Worm (Caenorhabditis elegans) whole organism, L2 larva: ENCODE data around the gene lron-7.

Experiments
- C34F6.9 ChIP-seq: fragments of 150-350 bp; optimal IDR thresholded peaks from 2 replicates; lab custom pipeline; 2014; ENCODE audit warnings: missing biosample characterization, missing genetic modification characterization
- F13H6.1 ChIP-seq: sonication (generic microtip); optimal IDR thresholded peaks from 2 replicates; lab custom pipeline; 2016; ENCODE audit warnings: missing genetic modification characterization, missing compliant biosample characterization
- R02D3.7 ChIP-seq: fragments of 150-350 bp; optimal IDR thresholded peaks from 2 replicates; lab custom pipeline; 2014; ENCODE audit warnings: missing biosample characterization, missing genetic modification characterization
- Y55F3AM.14 ChIP-seq: fragments of 200-800 bp; sonication (Bioruptor generic); optimal IDR thresholded peaks from 2 replicates; lab custom pipeline; 2018; ENCODE audit warnings: mild to moderate bottlenecking, missing genetic modification characterization, missing compliant biosample characterization
- ZK546.5 ChIP-seq: sonication (generic microtip); optimal IDR thresholded peaks from 2 replicates; lab custom pipeline; 2017; ENCODE audit warnings: missing biosample characterization, missing genetic modification characterization
- alr-1 ChIP-seq: fragments of 150-350 bp; optimal IDR thresholded peaks from 2 replicates; lab custom pipeline; 2014; ENCODE audit warnings: missing biosample characterization, missing genetic modification characterization
- ama-1 ChIP-seq: fragments of 150-350 bp; optimal IDR thresholded peaks from 2 replicates; lab custom pipeline; 2018; ENCODE audit warnings: inconsistent platforms
- ceh-16 ChIP-seq: fragments of 150-350 bp; optimal IDR thresholded peaks from 2 replicates; lab custom pipeline; 2014; ENCODE audit warnings: missing biosample characterization, missing genetic modification characterization
- ceh-82 ChIP-seq: fragments of 150-350 bp; optimal IDR thresholded peaks from 2 replicates; lab custom pipeline; 2014; ENCODE audit warnings: missing biosample characterization, missing genetic modification characterization
- dmd-4 ChIP-seq: sonication (generic microtip); optimal IDR thresholded peaks from 2 replicates; lab custom pipeline; 2017; ENCODE audit warnings: missing biosample characterization, missing genetic modification characterization
- egl-27 ChIP-seq: sonication (generic microtip); optimal IDR thresholded peaks from 3 replicates; lab custom pipeline; 2017; ENCODE audit warnings: missing biosample characterization, missing genetic modification reagents, missing genetic modification characterization
- elt-1 ChIP-seq: fragments of 150-350 bp; optimal IDR thresholded peaks from 2 replicates; lab custom pipeline; 2014; ENCODE audit warnings: missing biosample characterization, missing genetic modification characterization
- elt-3 ChIP-seq: sonication (generic microtip); optimal IDR thresholded peaks from 2 replicates; lab custom pipeline; 2017; ENCODE audit warnings: missing biosample characterization, missing genetic modification characterization
- fos-1 ChIP-seq: fragments of 150-350 bp; optimal IDR thresholded peaks from 2 replicates; lab custom pipeline; 2014; ENCODE audit warnings: missing biosample characterization, missing genetic modification characterization
- gmeb-1 ChIP-seq: fragments of 150-350 bp; optimal IDR thresholded peaks from 2 replicates; lab custom pipeline; 2014; ENCODE audit warnings: missing biosample characterization, missing genetic modification characterization
- lin-13 ChIP-seq: fragments of 150-350 bp; optimal IDR thresholded peaks from 2 replicates; lab custom pipeline; 2014; ENCODE audit warnings: missing biosample characterization, missing genetic modification reagents, missing genetic modification characterization
- lin-39 ChIP-seq: fragments of 150-350 bp; optimal IDR thresholded peaks from 2 replicates; lab custom pipeline; 2014; ENCODE audit warnings: missing biosample characterization, missing genetic modification reagents, missing genetic modification characterization
- lsy-2 ChIP-seq, 2 experiments: fragments of 150-350 bp in 1 of 2; sonication (generic microtip) in 1 of 2; optimal IDR thresholded peaks; 2 replicates each; lab custom pipeline; 2014 to 2017; ENCODE audit warnings: missing biosample characterization in 2 of 2, missing genetic modification characterization in 2 of 2
- mab-5 ChIP-seq: fragments of 150-350 bp; optimal IDR thresholded peaks from 2 replicates; lab custom pipeline; 2014; ENCODE audit warnings: missing biosample characterization, missing genetic modification characterization
- mbf-1 ChIP-seq: sonication (generic microtip); optimal IDR thresholded peaks from 2 replicates; lab custom pipeline; 2017; ENCODE audit warnings: missing biosample characterization, missing genetic modification characterization
- mdl-1 ChIP-seq, 2 experiments: fragments of 150-350 bp in 1 of 2; sonication (generic microtip) in 1 of 2; optimal IDR thresholded peaks; 2 replicates each; lab custom pipeline; 2017; ENCODE audit warnings: missing biosample characterization in 2 of 2, missing genetic modification characterization in 2 of 2
- nhr-10 ChIP-seq: sonication (generic microtip); optimal IDR thresholded peaks from 2 replicates; lab custom pipeline; 2017; ENCODE audit warnings: missing biosample characterization, missing genetic modification characterization
- nhr-12 ChIP-seq: fragments of 150-350 bp; optimal IDR thresholded peaks from 2 replicates; lab custom pipeline; 2014; ENCODE audit warnings: missing biosample characterization, missing genetic modification characterization
- nhr-129 ChIP-seq: fragments of 150-350 bp; optimal IDR thresholded peaks from 2 replicates; lab custom pipeline; 2014; ENCODE audit warnings: missing biosample characterization, missing genetic modification characterization
- nhr-23 ChIP-seq: fragments of 150-350 bp; optimal IDR thresholded peaks from 2 replicates; lab custom pipeline; 2014; ENCODE audit warnings: missing biosample characterization, missing genetic modification reagents, missing genetic modification characterization
- nhr-237 ChIP-seq: fragments of 150-350 bp; optimal IDR thresholded peaks from 2 replicates; lab custom pipeline; 2014; ENCODE audit warnings: missing biosample characterization, missing genetic modification characterization
- nhr-6 ChIP-seq: fragments of 150-350 bp; optimal IDR thresholded peaks from 2 replicates; lab custom pipeline; 2014; ENCODE audit warnings: missing biosample characterization, missing genetic modification characterization
- peb-1 ChIP-seq: fragments of 150-350 bp; optimal IDR thresholded peaks from 2 replicates; lab custom pipeline; 2014; ENCODE audit warnings: missing biosample characterization, missing genetic modification characterization
- skn-1 ChIP-seq: sonication (generic microtip); optimal IDR thresholded peaks from 2 replicates; lab custom pipeline; 2017; ENCODE audit warnings: missing biosample characterization, missing genetic modification characterization
- sma-9 ChIP-seq, 2 experiments: fragments of 150-350 bp in 1 of 2; sonication (generic microtip) in 1 of 2; optimal IDR thresholded peaks; 2 replicates each; lab custom pipeline; 2014 to 2016; ENCODE audit warnings: missing genetic modification characterization in 2 of 2, mild to moderate bottlenecking in 1 of 2, missing biosample characterization in 1 of 2, missing compliant biosample characterization in 1 of 2, missing genetic modification reagents in 1 of 2, moderate library complexity in 1 of 2
- snpc-4 ChIP-seq: fragments of 150-350 bp; optimal IDR thresholded peaks from 2 replicates; lab custom pipeline; 2014; ENCODE audit warnings: missing biosample characterization, missing genetic modification characterization
- unc-39 ChIP-seq: fragments of 150-350 bp; optimal IDR thresholded peaks from 2 replicates; lab custom pipeline; 2014; ENCODE audit warnings: missing biosample characterization, missing genetic modification characterization
- unc-55 ChIP-seq: fragments of 150-350 bp; sonication (generic microtip); optimal IDR thresholded peaks from 3 replicates; lab custom pipeline; 2014; ENCODE audit warnings: missing biosample characterization, missing genetic modification reagents, missing genetic modification characterization
- unc-62 ChIP-seq: fragments of 150-350 bp; optimal IDR thresholded peaks from 2 replicates; lab custom pipeline; 2014; ENCODE audit warnings: missing biosample characterization, missing genetic modification reagents, missing genetic modification characterization
- zag-1 ChIP-seq: fragments of 150-350 bp; optimal IDR thresholded peaks from 2 replicates; lab custom pipeline; 2014; ENCODE audit warnings: missing biosample characterization, missing genetic modification characterization
- ztf-1 ChIP-seq: fragments of 200-800 bp; sonication (Bioruptor generic); conservative IDR thresholded peaks from 2 replicates; pipeline ENCODE4 v1.3.6; 2022; ENCODE audit warnings: missing genetic modification characterization, missing compliant biosample characterization

lron-7 gene

DNA sequence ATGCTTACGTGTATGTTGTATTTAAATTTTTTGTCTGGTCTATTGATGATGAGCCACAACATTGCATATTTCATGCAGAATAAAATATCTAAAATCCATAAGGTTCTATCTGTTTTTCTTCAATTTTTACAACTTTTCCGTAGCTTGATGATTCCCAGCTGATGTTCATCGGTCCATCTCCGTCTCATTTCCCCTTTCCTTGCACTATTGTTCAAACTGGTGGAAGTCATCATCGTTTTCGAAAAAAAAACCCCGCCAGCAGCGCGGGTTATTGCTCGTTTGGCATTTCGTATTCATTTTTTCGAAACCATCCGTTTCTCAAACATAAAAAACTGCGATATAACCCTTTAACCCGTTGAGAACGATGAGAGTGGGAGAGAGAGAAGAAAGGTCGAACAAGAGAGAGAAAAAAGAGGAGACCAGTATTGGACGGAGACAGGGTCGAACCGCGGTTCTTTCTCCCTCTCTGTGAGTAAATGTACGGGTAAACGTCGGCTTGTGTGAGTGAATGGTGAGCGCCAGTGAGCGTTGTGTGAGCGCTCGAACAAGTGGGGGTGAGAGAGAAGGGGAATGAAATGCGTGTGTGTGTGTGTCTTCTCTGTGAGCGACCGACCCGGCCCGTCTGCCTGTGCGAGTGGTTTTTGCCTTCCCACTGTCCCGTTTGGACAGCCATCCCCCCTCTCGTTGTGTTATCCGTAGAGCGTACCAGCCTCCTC lies 27.2 kb upstream of the lron-7 start (continued):
- TF ChIP-seq ZK546.5 (tag; lab: Kevin White, UChicago) (no peak), lsy-2 (tag; optimal IDR thresholded peaks at IDR 0.05; lab: Kevin White, UChicago) (peak; percentile 43 to 79)

- no peak for TF ChIP-seq ZK546.5 (tag; lab: Kevin White, UChicago)
- TF ChIP-seq nhr-237 (tag; lab: Kevin White, UChicago) = no peak
- no peak for TF ChIP-seq unc-55 (GFP tag; lab: Kevin White, UChicago)
- TF ChIP-seq snpc-4 (tag; lab: Kevin White, UChicago) = no peak
- no peak for TF ChIP-seq gmeb-1
- TF ChIP-seq dmd-4 (tag; lab: Kevin White, UChicago) = no peak
- no peak for TF ChIP-seq egl-27
- TF ChIP-seq mbf-1 (tag; lab: Kevin White, UChicago) = no peak
- TF ChIP-seq peb-1 (tag; lab: Kevin White, UChicago) = no peak
- no peak for TF ChIP-seq nhr-6 (tag; lab: Kevin White, UChicago)
- TF ChIP-seq ama-1 (lab: Kevin White, UChicago) = no peak
- TF ChIP-seq ceh-16 (tag; lab: Kevin White, UChicago) = no peak
- TF ChIP-seq zag-1 = no peak
- TF ChIP-seq nhr-23 (tag; lab: Kevin White, UChicago) = no peak
- no peak for TF ChIP-seq fos-1 (tag; lab: Kevin White, UChicago)
- TF ChIP-seq sma-9 (GFP tag; optimal IDR thresholded peaks at IDR 0.05; lab: Kevin White, UChicago) = no peak
- TF ChIP-seq sma-9 (tag; optimal IDR thresholded peaks at IDR 0.05; lab: Kevin White, UChicago) = no peak
- no peak for TF ChIP-seq ztf-1
- no peak for TF ChIP-seq C34F6.9
- TF ChIP-seq ceh-82 (tag; lab: Kevin White, UChicago) = no peak
Measured at ce11 chrX:7265348-7265747, 26.6 kb upstream of the lron-7 start, which contains the start of gene F46H5.2. Gene F46H5.2 (plus strand): TSS chrX:7265648.

DNA sequence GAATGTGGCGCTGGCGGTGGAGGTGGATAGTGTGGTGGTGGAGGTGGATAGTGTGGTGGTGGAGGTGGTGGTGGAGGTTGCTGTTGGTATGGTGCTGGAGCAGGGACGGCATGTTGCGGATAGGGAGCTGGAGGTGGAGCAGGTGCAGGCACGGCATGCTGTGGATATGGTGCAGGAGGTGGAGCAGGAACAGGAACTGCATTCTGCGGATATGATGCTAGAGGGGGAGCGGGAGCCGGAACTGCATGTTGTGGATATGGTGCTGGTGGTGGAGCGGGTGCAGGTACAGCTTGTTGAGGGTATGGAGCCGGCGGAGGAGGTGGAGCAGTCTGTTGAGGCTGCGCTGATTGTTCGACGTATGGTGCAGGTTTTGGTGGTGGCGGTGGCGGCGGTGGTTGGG lies 23.0 kb upstream of the lron-7 start:
- TF ChIP-seq ztf-1 (no peak), nhr-6 (tag; lab: Kevin White, UChicago) (no peak), mdl-1 (tag; optimal IDR thresholded peaks at IDR 0.05; lab: Kevin White, UChicago) (no peak), nhr-129 (tag; lab: Kevin White, UChicago) (no peak), Y55F3AM.14 (GFP tag; lab: Kevin White, UChicago) (no peak), alr-1 (tag; lab: Kevin White, UChicago) (no peak), ama-1 (lab: Kevin White, UChicago) (no peak), nhr-23 (tag; lab: Kevin White, UChicago) (no peak), unc-39 (tag; lab: Kevin White, UChicago) (no peak), F13H6.1 (tag; lab: Kevin White, UChicago) (no peak), mbf-1 (tag; lab: Kevin White, UChicago) (no peak), elt-3 (no peak), lsy-2 (tag; optimal IDR thresholded peaks at IDR 0.05; lab: Kevin White, UChicago) (no peak), C34F6.9 (no peak)

ce11 chrX:7269379-7269778 lies 22.6 kb upstream of the lron-7 start, which contains the start of gene grd-7:
Gene grd-7 (minus strand): TSS chrX:7269479.
- TF ChIP-seq mab-5 (tag; lab: Kevin White, UChicago) (no peak), R02D3.7 (tag; lab: Kevin White, UChicago) (no peak), elt-3 (no peak), sma-9 (GFP tag; optimal IDR thresholded peaks at IDR 0.05; lab: Kevin White, UChicago) (no peak), sma-9 (tag; optimal IDR thresholded peaks at IDR 0.05; lab: Kevin White, UChicago) (no peak), peb-1 (tag; lab: Kevin White, UChicago) (no peak)

DNA sequence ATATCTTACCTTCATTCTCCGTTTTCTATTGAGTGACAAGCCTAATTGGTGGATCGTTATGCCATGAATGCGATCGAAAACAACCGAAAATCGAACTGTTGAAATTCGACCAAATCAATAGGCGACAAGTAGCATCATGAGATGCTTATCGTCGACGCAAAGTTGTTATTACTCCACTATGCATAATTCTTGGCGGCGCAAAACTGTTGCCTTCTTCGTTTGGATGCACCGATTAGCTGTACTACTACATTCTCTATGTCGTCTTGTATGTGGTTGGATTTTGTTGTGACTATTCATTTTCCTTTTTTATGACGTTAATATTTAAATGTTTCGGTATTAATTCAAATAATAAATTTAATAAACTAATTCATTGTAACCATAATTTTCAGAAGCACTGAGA lies 20.0 kb upstream of the lron-7 start, which contains the start of gene F46H5.11:
Gene F46H5.11, minus strand, starts transcription at position 101 of the 400 bp plus-strand sequence.
- TF ChIP-seq lin-13 (GFP tag; lab: Kevin White, UChicago) (no peak), nhr-12 (tag; lab: Kevin White, UChicago) (no peak), skn-1 (tag; lab: Kevin White, UChicago) (no peak), nhr-10 (tag; lab: Kevin White, UChicago) (no peak), lin-39 (tag; lab: Kevin White, UChicago) (no peak), C34F6.9 (no peak), elt-1 (no peak), unc-62 (GFP tag; lab: Kevin White, UChicago) (no peak), fos-1 (tag; lab: Kevin White, UChicago) (no peak), Y55F3AM.14 (GFP tag; lab: Kevin White, UChicago) (no peak), egl-27 (no peak), unc-39 (tag; lab: Kevin White, UChicago) (no peak), elt-3 (no peak), mbf-1 (tag; lab: Kevin White, UChicago) (no peak)
